Worm (Caenorhabditis elegans) whole organism, midembryonic: ENCODE results near the gene Y53C12A.3.

Source experiments
- flt-1 ChIP-seq: fragments of 200-800 bp; sonication (Bioruptor generic); IDR thresholded peaks from 2 replicates; pipeline ENCODE4 v1.3.6; 2022; ENCODE audit warnings: missing genetic modification characterization, missing compliant biosample characterization
- ref-1 ChIP-seq: fragments of 200-800 bp; sonication (Bioruptor generic); conservative IDR thresholded peaks from 2 replicates; pipeline ENCODE4 v1.3.6; 2022; ENCODE audit warnings: missing genetic modification reagents, missing genetic modification characterization, missing compliant biosample characterization
- tab-1 ChIP-seq: fragments of 200-800 bp; sonication (Bioruptor generic); IDR thresholded peaks from 2 replicates; pipeline ENCODE4 v1.3.6; 2022; ENCODE audit warnings: missing genetic modification characterization, missing compliant biosample characterization

DNA sequence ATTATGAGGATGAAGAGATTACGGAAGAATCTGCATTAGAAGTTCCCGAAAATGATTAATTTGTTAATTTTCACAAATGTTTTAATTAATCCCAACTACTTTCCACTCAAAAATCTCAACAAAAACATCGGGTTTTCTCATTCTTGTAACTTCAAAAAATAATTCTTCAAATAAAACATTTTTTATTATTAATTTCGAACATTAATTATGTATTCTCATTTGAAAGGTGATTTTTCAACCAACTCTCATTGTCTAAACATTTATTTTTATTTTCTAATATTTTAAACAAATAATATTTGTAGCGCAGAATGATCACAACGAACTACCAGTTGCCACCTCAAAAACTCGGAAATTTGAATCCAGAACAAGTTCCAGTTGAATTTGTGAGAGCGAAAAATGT is 34.7 kb downstream of the Y53C12A.3 start, which contains the start of gene ZK1320.7:
- TF ChIP-seq ref-1 (GFP tag; lab: Robert Waterston, UW): no peak
- TF ChIP-seq flt-1 (GFP tag; lab: Robert Waterston, UW): no peak
- no peak for TF ChIP-seq tab-1 (GFP tag; lab: Robert Waterston, UW)
